Fruit fly (Drosophila melanogaster): ENCODE results near the gene CG9123.

CG9123 gene

dm6 chrX:15296969-15297816, 44.7 kb downstream of the CG9123 start, which contains the start of gene gce (continued):
- TF ChIP-seq nau (GFP tag; optimal IDR thresholded peaks at IDR 0.05) (no peak), CG6175 (GFP tag; IDR thresholded peaks at IDR 0.05) (no peak), CG16779 (GFP tag; IDR thresholded peaks at IDR 0.05) (no peak), CG11695 (GFP tag; IDR thresholded peaks at IDR 0.05) (peak; percentile 54; the same call in 2 of the 3 replicates), Trl (optimal IDR thresholded peaks at IDR 0.05) (peak in 1 of 2 experiments; percentile 13), Trl (GFP tag; optimal IDR thresholded peaks at IDR 0.05) (no peak), CG18262 (tag; optimal IDR thresholded peaks at IDR 0.05) (peak; percentile 73), vvl (GFP tag; IDR thresholded peaks at IDR 0.05) (peak; percentile 38), Ptx1 (GFP tag; IDR thresholded peaks at IDR 0.05) (peak; percentile 37; the same call in 1 of the 2 replicates), Asciz (GFP tag; optimal IDR thresholded peaks at IDR 0.05) (peak; percentile 21), slbo (GFP tag; IDR thresholded peaks at IDR 0.05) (peak; percentile 43), CG11398 (GFP tag; optimal IDR thresholded peaks at IDR 0.05) (no peak), grau (tag; optimal IDR thresholded peaks at IDR 0.05) (peak; percentile 77), CG3281 (GFP tag; optimal IDR thresholded peaks at IDR 0.05) (peak; percentile 74), Bteb2 (GFP tag; optimal IDR thresholded peaks at IDR 0.05) (no peak), Hr3 (GFP tag; optimal IDR thresholded peaks at IDR 0.05) (peak; percentile 42), CG13296 (GFP tag; optimal IDR thresholded peaks at IDR 0.05) (peak; percentile 52), gem (tag; optimal IDR thresholded peaks at IDR 0.05) (peak; percentile 78), CG6689 (GFP tag; IDR thresholded peaks at IDR 0.05) (0 out of 2 replicates have a peak, but pooled peaks have one; percentile 41), CG8924 (tag; optimal IDR thresholded peaks at IDR 0.05) (peak; percentile 65), CG17361 (GFP tag; IDR thresholded peaks at IDR 0.05) (peak; percentile 88), trem (tag; optimal IDR thresholded peaks at IDR 0.05) (peak; percentile 11), CoRest (tag; optimal IDR thresholded peaks at IDR 0.05) (peak; percentile 76), HLH3B (GFP tag; IDR thresholded peaks at IDR 0.05) (no peak), unpg (GFP tag; optimal IDR thresholded peaks at IDR 0.05) (peak; percentile 35), D19B (GFP tag; optimal IDR thresholded peaks at IDR 0.05) (peak; percentile 43), B-H1 (GFP tag; IDR thresholded peaks at IDR 0.05) (peak; percentile 13; the same call in 1 of the 3 replicates), Max (GFP tag; optimal IDR thresholded peaks at IDR 0.05) (peak; percentile 2), sim (GFP tag; IDR thresholded peaks at IDR 0.05) (no peak), CG11093 (GFP tag; IDR thresholded peaks at IDR 0.05) (0 out of 3 replicates have a peak, but pooled peaks have one; percentile 15), CG12769 (tag; optimal IDR thresholded peaks at IDR 0.05) (peak; percentile 58), CG8388 (GFP tag; optimal IDR thresholded peaks at IDR 0.05) (peak; percentile 18), Fer1 (GFP tag; optimal IDR thresholded peaks at IDR 0.05) (peak; percentile 38), CG17829 (tag; optimal IDR thresholded peaks at IDR 0.05) (peak; percentile 48), Nf-YA (GFP tag; IDR thresholded peaks at IDR 0.05) (no peak), ttk (GFP tag; IDR thresholded peaks at IDR 0.05) (no peak), hkb (optimal IDR thresholded peaks at IDR 0.05) (no peak), hkb (GFP tag; IDR thresholded peaks at IDR 0.05) (no peak), CG9727 (GFP tag; optimal IDR thresholded peaks at IDR 0.05) (peak; percentile 68), Deaf1 (tag; optimal IDR thresholded peaks at IDR 0.05) (peak; percentile 53), CG32532 (GFP tag; IDR thresholded peaks at IDR 0.05) (peak; percentile 36), CG2120 (GFP tag; optimal IDR thresholded peaks at IDR 0.05) (peak; percentile 50), CG9215 (GFP tag; IDR thresholded peaks at IDR 0.05) (peak; percentile 34), CG13775 (GFP tag; optimal IDR thresholded peaks at IDR 0.05) (peak; percentile 47), CG13424 (tag; optimal IDR thresholded peaks at IDR 0.05) (peak; percentile 68), Ssrp (tag; optimal IDR thresholded peaks at IDR 0.05) (peak; percentile 6), D19A (tag; optimal IDR thresholded peaks at IDR 0.05) (peak; percentile 44), crol (GFP tag; IDR thresholded peaks at IDR 0.05) (peak; percentile 68), Meics (GFP tag; optimal IDR thresholded peaks at IDR 0.05) (peak; percentile 77), NFAT (GFP tag; IDR thresholded peaks at IDR 0.05) (peak; percentile 28; the same call in 1 of the 2 replicates)

Measured in whole organism, embryonic.